Worm (Caenorhabditis elegans) whole organism, L3 larva: ENCODE measurements around the gene ZC168.2.

Experiments
- jun-1 ChIP-seq: fragments of 150-350 bp; optimal IDR thresholded peaks from 2 replicates; lab custom pipeline; 2014; ENCODE audit warnings: missing biosample characterization, missing genetic modification reagents, missing genetic modification characterization
- unc-39 ChIP-seq: sonication (generic microtip); optimal IDR thresholded peaks from 4 replicates; lab custom pipeline; 2017; ENCODE audit warnings: missing biosample characterization, missing genetic modification characterization

DNA sequence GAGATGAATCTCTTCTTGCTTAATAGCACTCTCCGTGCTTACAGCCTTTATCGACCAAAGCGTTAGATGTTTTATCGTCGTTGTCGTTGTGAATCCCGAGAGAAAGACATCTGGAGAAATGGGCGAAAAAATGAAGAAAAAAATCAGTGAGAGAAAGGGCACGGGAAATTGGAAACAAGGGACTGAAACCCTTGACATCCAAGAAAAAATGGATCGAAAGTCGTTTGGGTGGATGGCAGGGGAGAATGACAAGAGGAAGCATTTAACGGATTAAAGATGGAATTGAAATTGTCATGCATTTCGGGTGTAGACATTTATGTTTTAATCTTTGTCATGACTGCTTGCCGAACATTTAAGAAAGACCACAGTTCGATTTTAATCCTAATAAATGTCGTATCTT is 46.0 kb downstream of the ZC168.2 start, which contains the start of gene inpp-1:
- no peak for TF ChIP-seq unc-39 (tag; lab: Kevin White, UChicago)
- no peak for TF ChIP-seq jun-1 (tag; lab: Kevin White, UChicago)
